Worm (Caenorhabditis elegans) whole organism, early embryonic: ENCODE measurements around the gene lin-42.

Source experiments
- F13C5.2 ChIP-seq: sonication (generic microtip); optimal IDR thresholded peaks from 2 replicates; lab custom pipeline; 2017; ENCODE audit warnings: mild to moderate bottlenecking, missing genetic modification characterization, inconsistent platforms, missing compliant biosample characterization
- ama-1 ChIP-seq: fragments of 150-350 bp; optimal IDR thresholded peaks from 2 replicates; lab custom pipeline; 2014
- ets-7 ChIP-seq: sonication (generic microtip); optimal IDR thresholded peaks from 2 replicates; lab custom pipeline; 2016; ENCODE audit warnings: missing genotype, missing genetic modification characterization, missing compliant biosample characterization
- flt-1 ChIP-seq: fragments of 200-800 bp; sonication (Bioruptor generic); IDR thresholded peaks from 2 replicates; pipeline ENCODE4 v1.3.6; 2022; ENCODE audit warnings: missing genetic modification characterization, missing compliant biosample characterization
- hmbx-1 ChIP-seq: sonication (generic microtip); optimal IDR thresholded peaks from 2 replicates; lab custom pipeline; 2016; ENCODE audit warnings: mild to moderate bottlenecking, missing genetic modification characterization, missing compliant biosample characterization
- hmg-4 ChIP-seq: fragments of 200-800 bp; sonication (Bioruptor generic); optimal IDR thresholded peaks from 2 replicates; lab custom pipeline; 2018; ENCODE audit warnings: mild to moderate bottlenecking, missing genetic modification characterization, missing compliant biosample characterization
- hnd-1 ChIP-seq: sonication (generic microtip); optimal IDR thresholded peaks from 2 replicates; lab custom pipeline; 2016; ENCODE audit warnings: missing genetic modification characterization, missing compliant biosample characterization
- pes-1 ChIP-seq: fragments of 200-800 bp; sonication (Bioruptor generic); IDR thresholded peaks from 2 replicates; pipeline ENCODE4 v1.3.6; 2022; ENCODE audit warnings: missing genetic modification reagents, missing genetic modification characterization, missing compliant biosample characterization
- sea-1 ChIP-seq: fragments of 200-800 bp; sonication (Bioruptor generic); conservative IDR thresholded peaks from 2 replicates; pipeline ENCODE4 v1.3.6; 2022; ENCODE audit warnings: missing genetic modification characterization, missing compliant biosample characterization
- tbx-11 ChIP-seq: fragments of 200-800 bp; sonication (Bioruptor generic); IDR thresholded peaks from 2 replicates; pipeline ENCODE4 v1.3.6; 2022; ENCODE audit warnings: missing genetic modification characterization, missing compliant biosample characterization
- tbx-37 ChIP-seq: fragments of 200-800 bp; sonication (Bioruptor generic); conservative IDR thresholded peaks from 2 replicates; pipeline ENCODE4 v1.3.6; 2022; ENCODE audit warnings: missing genetic modification reagents, missing genetic modification characterization, missing compliant biosample characterization
- tra-4 ChIP-seq: sonication (generic microtip); optimal IDR thresholded peaks from 2 replicates; lab custom pipeline; 2017; ENCODE audit warnings: missing genetic modification characterization, missing compliant biosample characterization

DNA sequence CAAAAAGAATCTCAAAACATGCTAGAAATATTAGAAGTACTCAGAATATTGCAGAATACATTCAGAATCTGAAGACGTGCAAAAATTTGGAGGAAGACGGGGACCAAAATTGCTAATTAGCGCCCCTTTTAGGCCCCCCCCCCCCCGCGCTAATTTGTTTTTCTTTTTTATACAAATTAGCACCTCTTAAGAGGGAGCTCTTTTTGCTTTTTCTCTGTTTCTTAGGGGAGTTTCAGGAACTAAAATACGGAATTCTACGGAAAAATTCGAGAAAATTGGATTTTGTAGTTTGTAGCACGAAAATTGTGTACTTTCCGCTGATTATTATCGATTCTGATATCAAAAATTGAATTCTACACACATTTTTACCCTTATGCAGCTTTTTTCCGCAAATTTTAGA lies 49.4 kb upstream of the lin-42 start, which contains the start of gene glb-31:
- no peak for TF ChIP-seq sea-1 (GFP tag; lab: Robert Waterston, UW)
- TF ChIP-seq ama-1 (lab: Kevin White, UChicago) = no peak
- no peak for TF ChIP-seq F13C5.2 (tag; lab: Kevin White, UChicago)
- TF ChIP-seq ets-7 (tag; lab: Kevin White, UChicago) = no peak
- no peak for TF ChIP-seq tra-4 (tag; lab: Kevin White, UChicago)
- no peak for TF ChIP-seq tbx-11
- TF ChIP-seq flt-1 = no peak
- TF ChIP-seq pes-1 (GFP tag; lab: Robert Waterston, UW) = no peak
- TF ChIP-seq hmbx-1 (tag; lab: Kevin White, UChicago) = no peak
- TF ChIP-seq tbx-37 (GFP tag; lab: Robert Waterston, UW) = no peak
- no peak for TF ChIP-seq hmg-4 (GFP tag; lab: Kevin White, UChicago)
- TF ChIP-seq hnd-1 (tag; lab: Kevin White, UChicago) = no peak
